Fruit fly (Drosophila melanogaster) whole organism, prepupa: Measurements from ENCODE around the gene ImpE1.

Source experiments
- Blimp-1 ChIP-seq: fragments of 200-800 bp; sonication (Bioruptor generic); optimal IDR thresholded peaks from 3 replicates; lab custom pipeline; 2017; ENCODE audit warnings: missing biosample characterization, missing genetic modification characterization, mild to moderate bottlenecking, moderate library complexity, missing genetic modification reagents
- CG10631 ChIP-seq: fragments of 200-800 bp; sonication (Bioruptor generic); optimal IDR thresholded peaks from 2 replicates; lab custom pipeline; 2016; ENCODE audit warnings: missing biosample characterization, missing genetic modification characterization
- CG10669 ChIP-seq: fragments of 200-800 bp; sonication (Bioruptor generic); optimal IDR thresholded peaks from 3 replicates; lab custom pipeline; 2018; ENCODE audit warnings: missing biosample characterization, mild to moderate bottlenecking, missing genetic modification characterization, moderate library complexity
- CG11294 ChIP-seq: fragments of 200-800 bp; sonication (Bioruptor generic); IDR thresholded peaks from 2 replicates; pipeline ENCODE4 v1.3.6; 2022; ENCODE audit warnings: missing biosample characterization, missing genetic modification characterization
- CG11902 ChIP-seq: fragments of 200-800 bp; sonication (Bioruptor generic); optimal IDR thresholded peaks from 3 replicates; lab custom pipeline; 2016; ENCODE audit warnings: missing biosample characterization, missing genetic modification characterization
- CG15336 ChIP-seq: fragments of 200-800 bp; sonication (Bioruptor generic); IDR thresholded peaks from 2 replicates; pipeline ENCODE4 v1.3.6; 2022; ENCODE audit warnings: missing biosample characterization, missing genetic modification characterization
- CG1621 ChIP-seq: fragments of 200-800 bp; sonication (Bioruptor generic); optimal IDR thresholded peaks from 3 replicates; lab custom pipeline; 2018; ENCODE audit warnings: missing biosample characterization, mild to moderate bottlenecking, missing genetic modification characterization
- CG16779 ChIP-seq: fragments of 200-800 bp; sonication (Bioruptor generic); optimal IDR thresholded peaks from 3 replicates; lab custom pipeline; 2017; ENCODE audit warnings: missing biosample characterization, mild to moderate bottlenecking, missing genetic modification characterization
- CG3032 ChIP-seq: fragments of 200-800 bp; optimal IDR thresholded peaks from 2 replicates; lab custom pipeline; 2019; ENCODE audit warnings: missing biosample characterization, mild to moderate bottlenecking, missing genetic modification characterization, moderate library complexity
- CG31627 ChIP-seq: fragments of 200-800 bp; sonication (Bioruptor generic); optimal IDR thresholded peaks from 3 replicates; lab custom pipeline; 2016; ENCODE audit warnings: missing biosample characterization, missing genetic modification characterization
- CG32006 ChIP-seq: fragments of 200-800 bp; sonication (Bioruptor generic); optimal IDR thresholded peaks from 3 replicates; lab custom pipeline; 2017; ENCODE audit warnings: missing biosample characterization, mild to moderate bottlenecking, missing genetic modification characterization
- CG3919 ChIP-seq: fragments of 200-800 bp; sonication (Bioruptor generic); optimal IDR thresholded peaks from 3 replicates; lab custom pipeline; 2016; ENCODE audit warnings: missing biosample characterization, missing genetic modification characterization
- CG4318 ChIP-seq: fragments of 200-800 bp; sonication (Bioruptor generic); optimal IDR thresholded peaks from 3 replicates; lab custom pipeline; 2017; ENCODE audit warnings: missing biosample characterization, mild to moderate bottlenecking, missing genetic modification characterization
- CG6163 ChIP-seq: fragments of 200-800 bp; sonication (Bioruptor generic); IDR thresholded peaks from 3 replicates; pipeline ENCODE4 v1.3.6; 2022; ENCODE audit warnings: missing biosample characterization, missing genetic modification characterization
- CG6792 ChIP-seq: fragments of 200-800 bp; sonication (Bioruptor generic); optimal IDR thresholded peaks from 3 replicates; lab custom pipeline; 2016; ENCODE audit warnings: missing biosample characterization, missing genetic modification characterization
- CG6808 ChIP-seq: fragments of 200-800 bp; sonication (Bioruptor generic); optimal IDR thresholded peaks from 3 replicates; lab custom pipeline; 2017; ENCODE audit warnings: missing biosample characterization, missing genetic modification characterization, mild to moderate bottlenecking, moderate library complexity, missing genetic modification reagents
- CG6854 ChIP-seq: fragments of 200-800 bp; sonication (Bioruptor generic); optimal IDR thresholded peaks from 2 replicates; lab custom pipeline; 2017; ENCODE audit warnings: missing biosample characterization, mild to moderate bottlenecking, missing genetic modification characterization
- CG7368 ChIP-seq: fragments of 200-800 bp; sonication (Bioruptor generic); optimal IDR thresholded peaks from 3 replicates; lab custom pipeline; 2016; ENCODE audit warnings: missing biosample characterization, missing genetic modification characterization
- CG8119 ChIP-seq: fragments of 200-800 bp; sonication (Bioruptor generic); IDR thresholded peaks from 3 replicates; pipeline ENCODE4 v1.3.6; 2022; ENCODE audit warnings: missing biosample characterization, missing genetic modification characterization
- CG8319 ChIP-seq: fragments of 200-800 bp; sonication (Bioruptor generic); optimal IDR thresholded peaks from 3 replicates; lab custom pipeline; 2016; ENCODE audit warnings: missing biosample characterization, missing genetic modification characterization
- CG8632 ChIP-seq: fragments of 200-800 bp; sonication (Bioruptor generic); optimal IDR thresholded peaks from 3 replicates; lab custom pipeline; 2016; ENCODE audit warnings: missing biosample characterization, missing genetic modification characterization
- CG9139 ChIP-seq: fragments of 200-800 bp; sonication (Bioruptor generic); optimal IDR thresholded peaks from 3 replicates; lab custom pipeline; 2017; ENCODE audit warnings: missing biosample characterization, mild to moderate bottlenecking, missing genetic modification characterization
- Eip75B ChIP-seq: fragments of 200-800 bp; sonication (Bioruptor generic); optimal IDR thresholded peaks from 3 replicates; lab custom pipeline; 2016; ENCODE audit warnings: missing biosample characterization, missing genetic modification characterization
- Eip93F ChIP-seq: fragments of 200-800 bp; sonication (Bioruptor generic); optimal IDR thresholded peaks from 2 replicates; lab custom pipeline; 2016; ENCODE audit warnings: missing biosample characterization, mild to moderate bottlenecking, missing genetic modification characterization
- Ets21C ChIP-seq: fragments of 200-800 bp; sonication (Bioruptor generic); optimal IDR thresholded peaks from 3 replicates; lab custom pipeline; 2016; ENCODE audit warnings: missing biosample characterization, missing genetic modification characterization
- Ets96B ChIP-seq: fragments of 200-800 bp; optimal IDR thresholded peaks from 2 replicates; lab custom pipeline; 2019; ENCODE audit warnings: missing biosample characterization, mild to moderate bottlenecking, missing genetic modification characterization, moderate library complexity
- Gug ChIP-seq: fragments of 200-800 bp; sonication (Bioruptor generic); IDR thresholded peaks from 2 replicates; pipeline ENCODE4 v1.3.6; 2022; ENCODE audit warnings: missing biosample characterization, missing genetic modification characterization
- Hr38 ChIP-seq: sonication (Bioruptor generic); optimal IDR thresholded peaks from 2 replicates; lab custom pipeline; 2016; ENCODE audit warnings: missing biosample characterization, missing genetic modification characterization
- Hr39 ChIP-seq: fragments of 200-800 bp; sonication (Bioruptor generic); optimal IDR thresholded peaks from 2 replicates; lab custom pipeline; 2016; ENCODE audit warnings: missing biosample characterization, missing genetic modification characterization
- Lpt ChIP-seq: fragments of 200-800 bp; sonication (Bioruptor generic); optimal IDR thresholded peaks from 3 replicates; lab custom pipeline; 2016; ENCODE audit warnings: missing biosample characterization, missing genetic modification characterization
- Met ChIP-seq: fragments of 200-800 bp; sonication (Bioruptor generic); optimal IDR thresholded peaks from 3 replicates; lab custom pipeline; 2016; ENCODE audit warnings: missing biosample characterization, missing genetic modification characterization
- OdsH ChIP-seq: fragments of 200-800 bp; sonication (Bioruptor generic); optimal IDR thresholded peaks from 3 replicates; lab custom pipeline; 2016; ENCODE audit warnings: missing biosample characterization, missing genetic modification characterization
- Sox102F ChIP-seq: fragments of 200-800 bp; sonication (Bioruptor generic); optimal IDR thresholded peaks from 2 replicates; lab custom pipeline; 2016; ENCODE audit warnings: missing biosample characterization, mild to moderate bottlenecking, missing genetic modification characterization
- Sox14 ChIP-seq: fragments of 200-800 bp; sonication (Bioruptor generic); optimal IDR thresholded peaks from 3 replicates; lab custom pipeline; 2016; ENCODE audit warnings: missing biosample characterization, missing genetic modification characterization
- Sox15 ChIP-seq: fragments of 200-800 bp; sonication (Bioruptor generic); optimal IDR thresholded peaks from 3 replicates; lab custom pipeline; 2016; ENCODE audit warnings: missing biosample characterization, missing genetic modification characterization
- achi ChIP-seq: fragments of 200-800 bp; sonication (Bioruptor generic); optimal IDR thresholded peaks from 3 replicates; lab custom pipeline; 2016; ENCODE audit warnings: missing biosample characterization, missing genetic modification characterization
- acj6 ChIP-seq: fragments of 200-800 bp; sonication (Bioruptor generic); optimal IDR thresholded peaks from 3 replicates; lab custom pipeline; 2016; ENCODE audit warnings: missing biosample characterization, missing genetic modification characterization
- cyc ChIP-seq: fragments of 200-800 bp; sonication (Bioruptor generic); optimal IDR thresholded peaks from 3 replicates; lab custom pipeline; 2016; ENCODE audit warnings: missing biosample characterization, missing genetic modification characterization
- dsx ChIP-seq: fragments of 200-800 bp; optimal IDR thresholded peaks from 3 replicates; lab custom pipeline; 2019; ENCODE audit warnings: missing biosample characterization, mild to moderate bottlenecking, missing genetic modification characterization, moderate library complexity; ENCODE audit not compliant: poor library complexity, severe bottlenecking
- fd85E ChIP-seq: fragments of 200-800 bp; sonication (Bioruptor generic); optimal IDR thresholded peaks from 3 replicates; lab custom pipeline; 2016; ENCODE audit warnings: missing biosample characterization, missing genetic modification characterization
- fkh ChIP-seq: fragments of 200-800 bp; sonication (Bioruptor generic); optimal IDR thresholded peaks from 3 replicates; lab custom pipeline; 2017; ENCODE audit warnings: missing biosample characterization, mild to moderate bottlenecking, missing genetic modification characterization, moderate library complexity
- lz ChIP-seq: fragments of 200-800 bp; sonication (Bioruptor generic); optimal IDR thresholded peaks from 3 replicates; lab custom pipeline; 2016; ENCODE audit warnings: missing biosample characterization, missing genetic modification characterization
- net ChIP-seq: fragments of 200-800 bp; sonication (Bioruptor generic); optimal IDR thresholded peaks from 3 replicates; lab custom pipeline; 2016; ENCODE audit warnings: missing biosample characterization, missing genetic modification characterization
- salr ChIP-seq, 2 experiments: fragments of 200-800 bp; sonication (Bioruptor generic); optimal IDR thresholded peaks; 3 replicates each; lab custom pipeline; 2016 to 2018; ENCODE audit warnings: missing biosample characterization in 2 of 2, missing genetic modification characterization in 2 of 2, mild to moderate bottlenecking in 1 of 2
- svp ChIP-seq: fragments of 200-800 bp; sonication (Bioruptor generic); peaks from one replicate; lab custom pipeline; 2016; ENCODE audit warnings: missing biosample characterization, missing genetic modification characterization
- topi ChIP-seq: fragments of 200-800 bp; sonication (Bioruptor generic); optimal IDR thresholded peaks from 3 replicates; lab custom pipeline; 2016; ENCODE audit warnings: missing biosample characterization, missing genetic modification characterization
- vri ChIP-seq: fragments of 200-800 bp; sonication (Bioruptor generic); optimal IDR thresholded peaks from 3 replicates; lab custom pipeline; 2016; ENCODE audit warnings: missing biosample characterization, mild to moderate bottlenecking, missing genetic modification characterization

The ImpE1 gene

DNA sequence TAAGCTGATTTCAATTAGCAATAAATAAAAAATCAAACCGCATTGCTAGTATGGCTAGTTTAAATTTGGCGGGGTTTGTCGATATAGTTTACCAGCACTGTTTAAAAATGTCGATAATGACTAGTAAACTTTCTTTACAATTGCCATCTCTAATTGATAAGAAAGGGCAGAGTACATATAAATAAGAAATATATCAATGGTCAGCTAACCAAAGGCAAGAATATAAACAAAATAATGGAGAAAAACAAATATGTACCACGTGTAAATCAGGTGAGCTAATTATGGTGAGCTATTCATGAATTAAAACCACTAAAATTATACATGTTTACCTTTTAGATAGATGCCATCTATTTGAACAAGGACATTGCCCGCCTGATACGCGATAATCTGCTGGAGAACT lies 33.3 kb upstream of the ImpE1 start, which contains the start of gene Pex2 (continued):
- TF ChIP-seq CG31627 (GFP tag; lab: Kevin White, UChicago) (no peak), fkh (GFP tag; lab: Kevin White, UChicago) (peak; percentile 75), Sox15 (GFP tag; lab: Kevin White, UChicago) (no peak), CG11294 (GFP tag; lab: Robert Waterston, UW) (no peak)

DNA sequence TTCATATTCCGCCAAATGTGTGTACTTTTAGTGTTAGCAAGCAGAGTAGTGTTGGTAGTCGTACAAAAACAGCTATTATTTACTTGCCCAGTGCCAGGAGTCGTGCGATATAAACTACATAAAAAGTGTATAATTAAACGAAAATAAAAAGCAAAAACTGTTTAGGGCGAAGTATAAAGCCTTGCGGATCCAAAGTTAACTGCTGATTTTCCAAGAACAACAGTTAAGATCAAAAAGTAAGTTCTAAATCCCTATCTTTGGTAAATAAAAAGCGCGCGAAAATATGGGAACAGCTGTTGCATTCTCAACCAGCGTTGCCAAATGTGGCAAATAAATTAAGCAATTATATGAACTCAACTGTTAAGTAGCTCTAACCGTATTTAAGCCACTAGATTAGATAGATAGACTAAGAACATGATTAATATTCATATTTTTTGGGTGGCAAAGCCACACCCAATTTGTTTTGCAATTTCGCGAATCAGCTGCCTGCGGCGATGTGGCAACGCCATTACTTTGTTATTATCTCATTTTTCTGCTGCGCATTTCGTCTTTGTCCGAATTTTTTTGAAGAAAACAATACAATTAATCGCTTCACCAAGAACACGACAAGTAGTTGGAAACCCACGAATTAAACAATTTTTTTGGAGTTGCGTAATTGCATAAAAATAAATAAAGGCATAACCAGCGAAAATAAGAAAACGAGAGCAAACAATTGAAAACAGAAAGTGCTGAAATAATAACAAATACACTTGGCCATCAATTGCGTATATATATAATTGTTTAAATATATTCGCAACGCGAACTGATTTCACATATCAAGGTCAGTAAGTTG lies 31.7 kb upstream of the ImpE1 start, which contains the start of the genes Prim1 and CG7083:
Gene Prim1 (plus strand): TSS at position 51 of the 832 bp plus-strand sequence.
Gene CG7083 (plus strand): TSS at position 522 of the 832 bp plus-strand sequence.
- peak; percentile 41 for TF ChIP-seq Ets96B
- TF ChIP-seq CG11294 (GFP tag; lab: Robert Waterston, UW): no peak
- peak; percentile 51 for TF ChIP-seq CG8319 (GFP tag; lab: Kevin White, UChicago)
- peak; percentile 74 for TF ChIP-seq CG31627 (GFP tag; lab: Kevin White, UChicago)
- no peak for TF ChIP-seq fd85E
- TF ChIP-seq Gug (GFP tag; lab: Robert Waterston, UW): peak; percentile 28; the same call in 1 of the 2 replicates
- peak; percentile 67 for TF ChIP-seq topi (GFP tag; lab: Kevin White, UChicago)
- no peak for TF ChIP-seq Met
- peak; percentile 7 for TF ChIP-seq CG1621
- TF ChIP-seq cyc (GFP tag; lab: Kevin White, UChicago): peak; percentile 61
- TF ChIP-seq Blimp-1 (GFP tag; lab: Kevin White, UChicago): peak; percentile 1
- peak; percentile 68 for TF ChIP-seq CG10631 (GFP tag; lab: Kevin White, UChicago)
- TF ChIP-seq svp (GFP tag; lab: Kevin White, UChicago): peak; percentile 85
- TF ChIP-seq acj6 (GFP tag; lab: Kevin White, UChicago): peak; percentile 65
- TF ChIP-seq Hr38 (GFP tag; lab: Kevin White, UChicago): no peak
- no peak for TF ChIP-seq dsx (GFP tag; lab: Kevin White, UChicago)
- TF ChIP-seq vri: peak; percentile 93
- TF ChIP-seq Sox15 (GFP tag; lab: Kevin White, UChicago): peak; percentile 2
- TF ChIP-seq CG9139 (GFP tag; lab: Kevin White, UChicago): no peak
- peak; percentile 5 for TF ChIP-seq CG6854 (GFP tag; lab: Kevin White, UChicago)
- TF ChIP-seq CG11902 (GFP tag; lab: Kevin White, UChicago): peak; percentile 1
- peak; percentile 62 for TF ChIP-seq CG7368
- no peak for TF ChIP-seq salr (GFP tag; optimal IDR thresholded peaks at IDR 0.05; lab: Kevin White, UChicago)
- TF ChIP-seq Hr39 (GFP tag; lab: Kevin White, UChicago): peak; percentile 73
- TF ChIP-seq CG3919 (GFP tag; lab: Kevin White, UChicago): peak; percentile 63
- peak; percentile 9 for TF ChIP-seq CG8632
- peak; percentile 57 for TF ChIP-seq achi (GFP tag; lab: Kevin White, UChicago)
- TF ChIP-seq CG4318 (GFP tag; lab: Kevin White, UChicago): no peak
- TF ChIP-seq CG32006 (GFP tag; lab: Kevin White, UChicago): peak; percentile 30
- peak; percentile 52 for TF ChIP-seq Ets21C (GFP tag; lab: Kevin White, UChicago)
- TF ChIP-seq fkh (GFP tag; lab: Kevin White, UChicago): peak; percentile 95
- no peak; the same call in 2 of the 3 replicates for TF ChIP-seq CG6163 (GFP tag; lab: Robert Waterston, UW)
- peak; percentile 74 for TF ChIP-seq Eip75B (GFP tag; lab: Kevin White, UChicago)
- TF ChIP-seq OdsH (GFP tag; lab: Kevin White, UChicago): peak; percentile 76
- peak; percentile 74 for TF ChIP-seq lz (GFP tag; lab: Kevin White, UChicago)
- peak; percentile 39; the same call in 1 of the 2 replicates for TF ChIP-seq CG15336 (GFP tag; lab: Robert Waterston, UW)
- 0 out of 3 replicates have a peak, but pooled peaks have one; percentile 16 for TF ChIP-seq CG8119 (GFP tag; lab: Robert Waterston, UW)
- peak; percentile 69 for TF ChIP-seq Sox102F (GFP tag; lab: Kevin White, UChicago)
- TF ChIP-seq Lpt (GFP tag; lab: Kevin White, UChicago): no peak
- peak; percentile 57 for TF ChIP-seq net
- TF ChIP-seq CG3032 (tag; lab: Kevin White, UChicago): peak; percentile 57
- peak; percentile 95 for TF ChIP-seq Sox14 (GFP tag; lab: Kevin White, UChicago)
- peak; percentile 18 for TF ChIP-seq Eip93F (GFP tag; lab: Kevin White, UChicago)
- peak; percentile 54 for TF ChIP-seq CG6808 (GFP tag; lab: Kevin White, UChicago)
- peak; percentile 45 for TF ChIP-seq CG6792 (GFP tag; lab: Kevin White, UChicago)
- TF ChIP-seq CG16779 (tag; lab: Kevin White, UChicago): no peak
- peak; percentile 55 for TF ChIP-seq CG10669
